Worm (Caenorhabditis elegans) whole organism, early embryonic: Measurements from ENCODE around the gene Y67D2.2.
A peak's percentile ranks its signal among the peaks of the same experiment; 100 is the strongest.

Experiments
- F13C5.2 ChIP-seq: sonication (generic microtip); optimal IDR thresholded peaks from 2 replicates; lab custom pipeline; 2017; ENCODE audit warnings: mild to moderate bottlenecking, missing genetic modification characterization, inconsistent platforms, missing compliant biosample characterization
- aly-1 ChIP-seq: sonication (generic microtip); optimal IDR thresholded peaks from 2 replicates; lab custom pipeline; 2016; ENCODE audit warnings: missing genetic modification characterization, missing compliant biosample characterization
- ama-1 ChIP-seq: fragments of 150-350 bp; optimal IDR thresholded peaks from 2 replicates; lab custom pipeline; 2014
- ceh-13 ChIP-seq: fragments of 200-800 bp; sonication (Bioruptor generic); optimal IDR thresholded peaks from 2 replicates; lab custom pipeline; 2018; ENCODE audit warnings: mild to moderate bottlenecking, missing genetic modification characterization, missing compliant biosample characterization
- ceh-36 ChIP-seq: sonication (generic microtip); optimal IDR thresholded peaks from 2 replicates; lab custom pipeline; 2016; ENCODE audit warnings: missing genetic modification characterization, inconsistent platforms, missing compliant biosample characterization
- flt-1 ChIP-seq: fragments of 200-800 bp; sonication (Bioruptor generic); IDR thresholded peaks from 2 replicates; pipeline ENCODE4 v1.3.6; 2022; ENCODE audit warnings: missing genetic modification characterization, missing compliant biosample characterization
- hmbx-1 ChIP-seq: sonication (generic microtip); optimal IDR thresholded peaks from 2 replicates; lab custom pipeline; 2016; ENCODE audit warnings: mild to moderate bottlenecking, missing genetic modification characterization, missing compliant biosample characterization
- hmg-4 ChIP-seq: fragments of 200-800 bp; sonication (Bioruptor generic); optimal IDR thresholded peaks from 2 replicates; lab custom pipeline; 2018; ENCODE audit warnings: mild to moderate bottlenecking, missing genetic modification characterization, missing compliant biosample characterization
- hnd-1 ChIP-seq: sonication (generic microtip); optimal IDR thresholded peaks from 2 replicates; lab custom pipeline; 2016; ENCODE audit warnings: missing genetic modification characterization, missing compliant biosample characterization
- pes-1 ChIP-seq: fragments of 200-800 bp; sonication (Bioruptor generic); IDR thresholded peaks from 2 replicates; pipeline ENCODE4 v1.3.6; 2022; ENCODE audit warnings: missing genetic modification reagents, missing genetic modification characterization, missing compliant biosample characterization
- scrt-1 ChIP-seq: fragments of 200-800 bp; sonication (Bioruptor generic); IDR thresholded peaks from 2 replicates; pipeline ENCODE4 v1.3.6; 2022; ENCODE audit warnings: missing genetic modification characterization, missing compliant biosample characterization
- sea-1 ChIP-seq: fragments of 200-800 bp; sonication (Bioruptor generic); conservative IDR thresholded peaks from 2 replicates; pipeline ENCODE4 v1.3.6; 2022; ENCODE audit warnings: missing genetic modification characterization, missing compliant biosample characterization
- tbx-37 ChIP-seq: fragments of 200-800 bp; sonication (Bioruptor generic); conservative IDR thresholded peaks from 2 replicates; pipeline ENCODE4 v1.3.6; 2022; ENCODE audit warnings: missing genetic modification reagents, missing genetic modification characterization, missing compliant biosample characterization

DNA sequence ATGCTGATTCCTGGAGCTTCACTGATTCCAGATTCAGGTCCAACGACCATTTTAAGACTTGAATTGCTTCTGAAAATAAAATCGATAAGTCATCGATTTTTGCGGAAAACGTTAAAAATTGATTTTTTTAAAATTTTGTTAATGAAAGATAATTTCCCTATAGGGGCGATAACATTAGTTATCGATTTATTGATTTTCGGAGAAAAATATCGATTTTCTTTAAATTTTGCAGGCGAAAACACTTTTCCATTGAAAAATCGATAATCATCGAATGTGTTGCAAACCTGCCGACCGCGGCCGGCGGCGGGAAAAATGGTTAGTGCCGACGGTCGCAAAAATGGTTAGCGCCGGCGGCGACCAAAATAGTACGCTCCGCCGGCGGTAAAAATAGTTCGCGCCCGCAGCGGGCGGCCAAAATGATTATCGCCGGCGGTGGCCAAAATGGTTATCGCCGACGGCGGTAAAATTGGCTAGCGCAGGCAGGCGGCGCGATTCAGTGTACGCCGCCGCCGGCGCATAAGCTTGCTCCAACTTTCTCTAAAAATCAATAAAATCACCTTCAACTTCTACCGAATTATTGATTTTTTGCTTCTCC, 54.5 kb downstream of the Y67D2.2 start:
- TF ChIP-seq sea-1 (GFP tag; lab: Robert Waterston, UW) (no peak), ama-1 (no peak), ceh-13 (GFP tag; lab: Kevin White, UChicago) (no peak), F13C5.2 (tag; lab: Kevin White, UChicago) (no peak), scrt-1 (GFP tag; lab: Robert Waterston, UW) (no peak), flt-1 (no peak), pes-1 (GFP tag; lab: Robert Waterston, UW) (0 out of 2 replicates have a peak, but pooled peaks have one; percentile 51), tbx-37 (GFP tag; lab: Robert Waterston, UW) (no peak), hmg-4 (GFP tag; lab: Kevin White, UChicago) (no peak), ceh-36 (tag; lab: Kevin White, UChicago) (no peak), hmbx-1 (tag; lab: Kevin White, UChicago) (no peak), aly-1 (tag; lab: Kevin White, UChicago) (no peak), hnd-1 (no peak)
